Worm (Caenorhabditis elegans) whole organism, L4 larva: ENCODE data around the gene glrx-5.

ENCODE experiments used
- F10B5.3 ChIP-seq: sonication (generic microtip); optimal IDR thresholded peaks from 2 replicates; lab custom pipeline; 2016; ENCODE audit warnings: mild to moderate bottlenecking, missing genetic modification characterization, missing compliant biosample characterization
- F26F4.8 ChIP-seq: fragments of 200-800 bp; sonication (Bioruptor generic); conservative IDR thresholded peaks from 2 replicates; pipeline ENCODE4 v1.3.6; 2022; ENCODE audit warnings: missing genetic modification characterization, missing compliant biosample characterization
- F37D6.2 ChIP-seq: sonication (generic microtip); optimal IDR thresholded peaks from 2 replicates; lab custom pipeline; 2016; ENCODE audit warnings: mild to moderate bottlenecking, missing genetic modification characterization, missing compliant biosample characterization
- F49E8.2 ChIP-seq: sonication (generic microtip); optimal IDR thresholded peaks from 2 replicates; lab custom pipeline; 2016; ENCODE audit warnings: missing compliant biosample characterization, mild to moderate bottlenecking, missing genetic modification characterization, borderline replicate concordance
- T26A8.4 ChIP-seq: fragments of 200-800 bp; sonication (Bioruptor generic); IDR thresholded peaks from 2 replicates; pipeline ENCODE4 v1.3.6; 2022; ENCODE audit warnings: missing genetic modification characterization, missing compliant biosample characterization
- Y48G9A.11 ChIP-seq: fragments of 200-800 bp; sonication (Bioruptor generic); IDR thresholded peaks from 2 replicates; pipeline ENCODE4 v1.3.6; 2022; ENCODE audit warnings: missing genetic modification reagents, missing genetic modification characterization, missing compliant biosample characterization
- Y75B8A.6 ChIP-seq: fragments of 200-800 bp; sonication (Bioruptor generic); IDR thresholded peaks from 2 replicates; pipeline ENCODE4 v1.3.6; 2022; ENCODE audit warnings: missing genetic modification reagents, missing genetic modification characterization, missing compliant biosample characterization
- ZK337.2 ChIP-seq: fragments of 200-800 bp; sonication (Bioruptor generic); IDR thresholded peaks from 2 replicates; pipeline ENCODE4 v1.3.6; 2022; ENCODE audit warnings: missing genetic modification reagents, missing genetic modification characterization, missing compliant biosample characterization
- ZK546.5 ChIP-seq, 2 experiments: sonication (generic microtip); optimal IDR thresholded peaks; 2 replicates each; lab custom pipeline; 2017; ENCODE audit warnings: missing biosample characterization in 2 of 2, missing genetic modification characterization in 2 of 2
- ceh-44 ChIP-seq: fragments of 200-800 bp; sonication (Bioruptor generic); IDR thresholded peaks from 2 replicates; pipeline ENCODE4 v1.3.6; 2022; ENCODE audit warnings: missing genetic modification reagents, missing genetic modification characterization, missing compliant biosample characterization
- ceh-82 ChIP-seq: sonication (generic microtip); optimal IDR thresholded peaks from 2 replicates; lab custom pipeline; 2017; ENCODE audit warnings: missing biosample characterization, missing genetic modification characterization
- ces-1 ChIP-seq: fragments of 150-350 bp; sonication (generic microtip); optimal IDR thresholded peaks from 4 replicates; lab custom pipeline; 2014; ENCODE audit warnings: missing biosample characterization, missing genetic modification reagents, missing genetic modification characterization
- cey-2 ChIP-seq: sonication (generic microtip); optimal IDR thresholded peaks from 3 replicates; lab custom pipeline; 2017; ENCODE audit warnings: missing genetic modification characterization, mild to moderate bottlenecking, missing compliant biosample characterization, antibody characterized with exemption, borderline replicate concordance; ENCODE audit not compliant: insufficient read depth
- ctbp-1 ChIP-seq: fragments of 200-800 bp; sonication (Bioruptor generic); IDR thresholded peaks from 2 replicates; pipeline ENCODE4 v1.3.6; 2022; ENCODE audit warnings: missing genetic modification reagents, missing genetic modification characterization, missing compliant biosample characterization
- daf-12 ChIP-seq: fragments of 150-350 bp; optimal IDR thresholded peaks from 2 replicates; lab custom pipeline; 2014; ENCODE audit warnings: missing biosample characterization, missing genetic modification reagents, missing genetic modification characterization
- daf-19 ChIP-seq: fragments of 200-800 bp; sonication (Bioruptor generic); conservative IDR thresholded peaks from 2 replicates; pipeline ENCODE4 v1.3.6; 2022; ENCODE audit warnings: missing genetic modification characterization, missing compliant biosample characterization
- dmd-9 ChIP-seq: fragments of 200-800 bp; sonication (Bioruptor generic); IDR thresholded peaks from 2 replicates; pipeline ENCODE4 v1.3.6; 2022; ENCODE audit warnings: missing genetic modification reagents, missing genetic modification characterization, missing compliant biosample characterization
- dve-1 ChIP-seq: sonication (generic microtip); optimal IDR thresholded peaks from 2 replicates; lab custom pipeline; 2017; ENCODE audit warnings: antibody characterized with exemption, mild to moderate bottlenecking, missing genetic modification characterization, missing compliant biosample characterization; ENCODE audit not compliant: insufficient read depth
- egl-43 ChIP-seq: fragments of 200-800 bp; sonication (Bioruptor generic); IDR thresholded peaks from 2 replicates; pipeline ENCODE4 v1.3.6; 2022; ENCODE audit warnings: missing genetic modification reagents, missing genetic modification characterization, missing compliant biosample characterization
- fos-1 ChIP-seq: fragments of 150-350 bp; optimal IDR thresholded peaks from 2 replicates; lab custom pipeline; 2014; ENCODE audit warnings: missing biosample characterization, missing genetic modification characterization
- hif-1 ChIP-seq, 2 experiments: sonication (generic microtip); optimal IDR thresholded peaks; 2 replicates each; lab custom pipeline; 2016 to 2017; ENCODE audit warnings: missing compliant biosample characterization in 2 of 2, missing genetic modification characterization in 2 of 2, missing genetic modification reagents in 2 of 2, missing genotype in 2 of 2, mild to moderate bottlenecking in 1 of 2
- hlh-30 ChIP-seq: sonication (generic microtip); optimal IDR thresholded peaks from 2 replicates; lab custom pipeline; 2017; ENCODE audit warnings: antibody characterized with exemption, mild to moderate bottlenecking, missing genetic modification characterization, missing compliant biosample characterization; ENCODE audit not compliant: insufficient read depth
- lim-7 ChIP-seq: fragments of 200-800 bp; sonication (Bioruptor generic); IDR thresholded peaks from 2 replicates; pipeline ENCODE4 v1.3.6; 2022; ENCODE audit warnings: missing genetic modification characterization, missing compliant biosample characterization
- lin-1 ChIP-seq: fragments of 200-800 bp; sonication (Bioruptor generic); IDR thresholded peaks from 2 replicates; pipeline ENCODE4 v1.3.6; 2022; ENCODE audit warnings: missing genetic modification reagents, missing genetic modification characterization, missing compliant biosample characterization
- lin-13 ChIP-seq: fragments of 150-350 bp; optimal IDR thresholded peaks from 2 replicates; lab custom pipeline; 2014; ENCODE audit warnings: missing biosample characterization, missing genetic modification reagents, missing genetic modification characterization
- lin-38 ChIP-seq: fragments of 200-800 bp; sonication (Bioruptor generic); IDR thresholded peaks from 2 replicates; pipeline ENCODE4 v1.3.6; 2022; ENCODE audit warnings: missing genetic modification reagents, missing genetic modification characterization, missing compliant biosample characterization
- lsy-2 ChIP-seq, 2 experiments: fragments of 150-350 bp in 1 of 2; sonication (generic microtip) in 1 of 2; optimal IDR thresholded peaks; 2 replicates each; lab custom pipeline; 2014 to 2017; ENCODE audit warnings: missing biosample characterization in 2 of 2, missing genetic modification characterization in 2 of 2
- madf-9 ChIP-seq: fragments of 200-800 bp; sonication (Bioruptor generic); conservative IDR thresholded peaks from 2 replicates; pipeline ENCODE4 v1.3.6; 2022; ENCODE audit warnings: missing genetic modification reagents, missing genetic modification characterization, missing compliant biosample characterization
- mes-2 ChIP-seq: sonication (generic microtip); optimal IDR thresholded peaks from 2 replicates; lab custom pipeline; 2016; ENCODE audit warnings: missing genotype, mild to moderate bottlenecking, missing genetic modification characterization, missing compliant biosample characterization; ENCODE audit not compliant: poor library complexity, severe bottlenecking
- mxl-3 ChIP-seq: fragments of 200-800 bp; sonication (Bioruptor generic); optimal IDR thresholded peaks from 2 replicates; lab custom pipeline; 2018; ENCODE audit warnings: mild to moderate bottlenecking, missing genetic modification characterization, missing compliant biosample characterization
- nhr-237 ChIP-seq: sonication (generic microtip); optimal IDR thresholded peaks from 2 replicates; lab custom pipeline; 2017; ENCODE audit warnings: missing biosample characterization, missing genetic modification characterization
- nhr-6 ChIP-seq: fragments of 150-350 bp; optimal IDR thresholded peaks from 2 replicates; lab custom pipeline; 2014; ENCODE audit warnings: missing biosample characterization, missing genetic modification characterization
- nhr-76 ChIP-seq: fragments of 150-350 bp; optimal IDR thresholded peaks from 2 replicates; lab custom pipeline; 2014; ENCODE audit warnings: missing biosample characterization, missing genetic modification characterization
- nhr-77 ChIP-seq: fragments of 150-350 bp; optimal IDR thresholded peaks from 2 replicates; lab custom pipeline; 2014; ENCODE audit warnings: missing biosample characterization, missing genetic modification characterization
- php-3 ChIP-seq: fragments of 200-800 bp; sonication (Bioruptor generic); IDR thresholded peaks from 2 replicates; pipeline ENCODE4 v1.3.6; 2022; ENCODE audit warnings: missing genetic modification reagents, missing genetic modification characterization, missing compliant biosample characterization
- sdz-12 ChIP-seq: fragments of 200-800 bp; sonication (Bioruptor generic); optimal IDR thresholded peaks from 2 replicates; lab custom pipeline; 2018; ENCODE audit warnings: mild to moderate bottlenecking, missing genetic modification characterization, missing compliant biosample characterization
- set-16 ChIP-seq: fragments of 200-800 bp; sonication (Bioruptor generic); IDR thresholded peaks from 2 replicates; pipeline ENCODE4 v1.3.6; 2022; ENCODE audit warnings: missing genetic modification reagents, missing genetic modification characterization, missing compliant biosample characterization
- unc-130 ChIP-seq: sonication (generic microtip); optimal IDR thresholded peaks from 2 replicates; lab custom pipeline; 2016; ENCODE audit warnings: missing genetic modification reagents, missing genetic modification characterization, missing compliant biosample characterization
- vab-7 ChIP-seq: fragments of 200-800 bp; sonication (Bioruptor generic); IDR thresholded peaks from 2 replicates; pipeline ENCODE4 v1.3.6; 2022; ENCODE audit warnings: missing genetic modification reagents, missing genetic modification characterization, missing compliant biosample characterization
- zag-1 ChIP-seq: fragments of 150-350 bp; optimal IDR thresholded peaks from 2 replicates; lab custom pipeline; 2014; ENCODE audit warnings: missing biosample characterization, missing genetic modification characterization
- zfp-2 ChIP-seq: sonication (generic microtip); optimal IDR thresholded peaks from 2 replicates; lab custom pipeline; 2016; ENCODE audit warnings: mild to moderate bottlenecking, missing genetic modification characterization, missing compliant biosample characterization
- zfp-3 ChIP-seq: fragments of 200-800 bp; sonication (Bioruptor generic); conservative IDR thresholded peaks from 2 replicates; pipeline ENCODE4 v1.3.6; 2022; ENCODE audit warnings: missing genetic modification reagents, missing genetic modification characterization, missing compliant biosample characterization
- zip-11 ChIP-seq: fragments of 200-800 bp; sonication (Bioruptor generic); IDR thresholded peaks from 2 replicates; pipeline ENCODE4 v1.3.6; 2022; ENCODE audit warnings: missing genetic modification characterization, missing compliant biosample characterization

Gene glrx-5

DNA sequence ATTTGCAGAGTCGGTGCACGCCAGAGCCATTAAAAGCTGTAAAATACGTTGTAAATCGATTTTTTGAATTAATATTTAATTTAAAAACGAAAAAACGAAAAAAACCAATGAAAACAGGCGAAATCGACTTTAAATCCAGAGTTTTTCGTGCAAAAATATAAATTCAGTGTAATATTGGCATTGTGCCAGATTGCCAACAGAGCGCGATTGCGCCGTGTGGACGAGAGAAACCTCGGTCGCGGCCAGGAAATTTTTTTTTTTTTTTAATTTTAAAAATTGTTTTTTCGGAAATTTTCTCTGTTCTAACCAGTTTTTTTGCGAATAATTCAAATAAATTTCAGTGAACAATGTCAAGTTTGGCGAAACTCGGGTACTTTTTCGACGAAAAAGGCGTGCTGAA is 22.4 kb downstream of the glrx-5 start, which contains the start of the genes pph-4.1 and Y75B8A.31 (continued):
- TF ChIP-seq sdz-12 (GFP tag; lab: Kevin White, UChicago) = peak; percentile 44
- TF ChIP-seq zfp-3 (GFP tag; lab: Robert Waterston, UW) = 0 out of 2 replicates have a peak, but pooled peaks have one; percentile 27
- no peak for TF ChIP-seq vab-7
- TF ChIP-seq ZK546.5 (tag; optimal IDR thresholded peaks at IDR 0.05; lab: Kevin White, UChicago) = no peak
- TF ChIP-seq zfp-2 (tag; lab: Kevin White, UChicago) = peak; percentile 44
- peak; percentile 99 for TF ChIP-seq lin-38
- TF ChIP-seq T26A8.4 = peak; percentile 53
- TF ChIP-seq F49E8.2 (tag; lab: Kevin White, UChicago) = peak; percentile 34
- peak; percentile 99 for TF ChIP-seq mes-2
- TF ChIP-seq, all 104 proteins: peak for 39

DNA sequence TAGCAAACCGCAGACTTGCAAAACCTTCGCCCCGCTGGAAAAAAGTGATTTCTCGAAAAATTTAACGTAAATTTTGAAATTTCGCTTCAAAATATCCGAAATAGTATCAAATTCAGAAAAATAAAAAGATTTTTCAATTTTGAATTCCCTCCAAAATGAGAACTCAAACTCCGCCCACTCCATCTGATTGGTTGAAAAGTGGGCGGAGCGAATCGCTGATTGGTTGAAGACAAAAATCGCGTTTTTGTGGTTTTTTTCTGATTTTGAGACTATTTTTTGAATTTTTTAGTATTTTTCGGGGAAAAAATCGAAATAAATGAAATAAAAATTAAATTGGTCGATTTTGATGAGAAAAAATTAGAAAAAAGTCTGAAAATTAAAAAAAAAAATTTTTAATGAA is 24.6 kb downstream of the glrx-5 start:
- TF ChIP-seq dve-1 (tag; lab: Kevin White, UChicago) = no peak
- no peak for TF ChIP-seq zip-11 (GFP tag; lab: Robert Waterston, UW)
- no peak for TF ChIP-seq ctbp-1 (GFP tag; lab: Robert Waterston, UW)
- TF ChIP-seq hif-1 (tag; optimal IDR thresholded peaks at IDR 0.05; lab: Kevin White, UChicago) = no peak
- TF ChIP-seq zag-1 (tag; lab: Kevin White, UChicago) = no peak
- TF ChIP-seq Y75B8A.6 (GFP tag; lab: Robert Waterston, UW) = no peak
- TF ChIP-seq ceh-82 (tag; lab: Kevin White, UChicago) = no peak
- TF ChIP-seq nhr-237 = no peak
- no peak for TF ChIP-seq ZK337.2 (GFP tag; lab: Robert Waterston, UW)
- no peak for TF ChIP-seq php-3 (GFP tag; lab: Robert Waterston, UW)
- no peak for TF ChIP-seq lim-7 (GFP tag; lab: Robert Waterston, UW)
- TF ChIP-seq lin-38 = no peak
- TF ChIP-seq fos-1 (tag; lab: Kevin White, UChicago) = no peak
- TF ChIP-seq, all 104 proteins: peak for 0

DNA sequence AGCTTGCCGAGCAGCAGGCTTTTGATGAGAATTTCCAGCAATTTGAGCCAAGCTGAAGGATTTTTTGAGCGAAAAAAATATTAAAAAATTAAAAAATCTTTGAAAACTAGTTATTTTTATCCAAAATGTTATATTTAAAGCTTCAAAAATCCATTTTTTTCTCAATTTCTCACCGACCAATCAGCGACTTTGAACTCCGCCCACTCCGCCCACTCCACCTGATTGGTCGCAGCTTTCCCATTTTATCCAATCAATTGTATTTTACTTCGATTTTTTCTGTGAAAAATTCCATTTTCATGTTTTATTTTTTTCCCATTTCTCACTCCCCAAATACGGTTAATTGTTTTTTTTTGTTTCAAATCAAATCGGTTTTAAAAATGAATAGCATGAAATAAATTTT is 28.7 kb downstream of the glrx-5 start:
- TF ChIP-seq hif-1 (tag; optimal IDR thresholded peaks at IDR 0.05; lab: Kevin White, UChicago) = no peak
- peak in 1 of 2 experiments; percentile 16 for TF ChIP-seq lsy-2 (tag; optimal IDR thresholded peaks at IDR 0.05; lab: Kevin White, UChicago)
- no peak for TF ChIP-seq daf-19 (GFP tag; lab: Robert Waterston, UW)

DNA sequence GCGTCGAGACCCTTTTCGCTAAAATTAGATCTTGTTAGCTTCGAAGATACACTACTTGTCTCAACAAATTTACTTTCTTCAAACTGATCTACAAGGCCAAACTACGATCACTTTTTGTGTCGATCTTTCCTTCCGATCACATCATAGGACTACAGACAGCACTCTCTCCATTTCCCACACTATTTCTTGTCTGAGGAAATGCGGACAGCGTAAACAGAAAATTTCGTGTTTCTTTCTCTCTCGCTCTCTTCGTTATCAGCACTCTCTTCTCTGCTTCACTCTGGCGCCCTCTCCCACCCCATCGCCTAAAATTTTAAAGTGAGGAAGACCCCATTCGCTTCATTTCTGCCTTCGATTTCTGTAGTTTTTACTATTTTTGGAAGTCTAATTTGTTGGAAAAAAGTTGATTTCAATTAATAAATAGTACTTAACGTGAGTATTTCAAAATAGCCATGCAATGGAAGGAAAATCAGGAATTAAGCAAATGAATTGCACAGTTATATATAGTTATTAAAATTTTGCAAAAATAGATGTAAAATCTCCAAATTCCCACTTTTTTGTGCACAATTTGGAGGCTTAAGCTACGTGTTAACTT is 38.2 kb downstream of the glrx-5 start:
- no peak for TF ChIP-seq lin-13 (GFP tag; lab: Kevin White, UChicago)
- no peak for TF ChIP-seq daf-12
- no peak for TF ChIP-seq egl-43
- no peak for TF ChIP-seq F10B5.3 (tag; lab: Kevin White, UChicago)
- no peak for TF ChIP-seq Y75B8A.6 (GFP tag; lab: Robert Waterston, UW)
- TF ChIP-seq nhr-77 (tag; lab: Kevin White, UChicago) = peak; percentile 60
- no peak for TF ChIP-seq F26F4.8 (GFP tag; lab: Robert Waterston, UW)
- TF ChIP-seq fos-1 (tag; lab: Kevin White, UChicago) = no peak
- TF ChIP-seq Y48G9A.11 (GFP tag; lab: Robert Waterston, UW) = no peak
- TF ChIP-seq ces-1 (GFP tag; lab: Kevin White, UChicago) = no peak
- TF ChIP-seq F37D6.2 (tag; lab: Kevin White, UChicago) = no peak
- no peak for TF ChIP-seq lim-7 (GFP tag; lab: Robert Waterston, UW)
- peak; percentile 55 for TF ChIP-seq mxl-3
- TF ChIP-seq lsy-2 (tag; optimal IDR thresholded peaks at IDR 0.05; lab: Kevin White, UChicago) = peak in 1 of 2 experiments; percentile 65
- TF ChIP-seq ceh-44 (GFP tag; lab: Robert Waterston, UW) = no peak
- no peak for TF ChIP-seq unc-130 (GFP tag; lab: Kevin White, UChicago)
- TF ChIP-seq hlh-30 (tag; lab: Kevin White, UChicago) = peak; percentile 89
- no peak for TF ChIP-seq dmd-9 (GFP tag; lab: Robert Waterston, UW)
- TF ChIP-seq nhr-6 (tag; lab: Kevin White, UChicago) = no peak
- TF ChIP-seq vab-7 = no peak
- no peak for TF ChIP-seq set-16 (GFP tag; lab: Robert Waterston, UW)
- TF ChIP-seq nhr-76 (tag; lab: Kevin White, UChicago) = no peak
- TF ChIP-seq sdz-12 (GFP tag; lab: Kevin White, UChicago) = no peak
- peak; percentile 61; the same call in 1 of the 2 replicates for TF ChIP-seq lin-1 (GFP tag; lab: Robert Waterston, UW)
- TF ChIP-seq mes-2 = peak; percentile 61
- TF ChIP-seq cey-2 (tag; lab: Kevin White, UChicago) = no peak
- no peak for TF ChIP-seq madf-9
